Worm (Caenorhabditis elegans) whole organism, L1 larva: ENCODE data around the gene aqp-12.

ENCODE experiments used
- blmp-1 ChIP-seq: fragments of 150-350 bp; optimal IDR thresholded peaks from 2 replicates; lab custom pipeline; 2014; ENCODE audit warnings: missing biosample characterization, missing genetic modification characterization
- ceh-8 ChIP-seq: fragments of 200-800 bp; sonication (Bioruptor generic); optimal IDR thresholded peaks from 2 replicates; lab custom pipeline; 2018; ENCODE audit warnings: mild to moderate bottlenecking, missing genetic modification characterization, moderate library complexity, missing compliant biosample characterization
- egl-27 ChIP-seq, 2 experiments: fragments of 150-350 bp in 1 of 2; sonication (generic microtip); optimal IDR thresholded peaks; 3 replicates each; lab custom pipeline; 2017 to 2018; ENCODE audit warnings: missing biosample characterization in 2 of 2, missing genetic modification characterization in 2 of 2, missing genetic modification reagents in 2 of 2
- elt-2 ChIP-seq: sonication (generic microtip); optimal IDR thresholded peaks from 2 replicates; lab custom pipeline; 2016; ENCODE audit warnings: missing genetic modification characterization, mild to moderate bottlenecking, inconsistent platforms, missing compliant biosample characterization, missing genetic modification reagents
- fkh-10 ChIP-seq: sonication (generic microtip); optimal IDR thresholded peaks from 2 replicates; lab custom pipeline; 2017; ENCODE audit warnings: missing biosample characterization, missing genetic modification reagents, missing genetic modification characterization
- fkh-4 ChIP-seq: sonication (generic microtip); optimal IDR thresholded peaks from 2 replicates; lab custom pipeline; 2016; ENCODE audit warnings: missing compliant biosample characterization, missing genetic modification characterization, borderline replicate concordance
- lin-13 ChIP-seq: fragments of 150-350 bp; optimal IDR thresholded peaks from 2 replicates; lab custom pipeline; 2014; ENCODE audit warnings: missing biosample characterization, missing genetic modification reagents, missing genetic modification characterization
- lsy-2 ChIP-seq, 2 experiments: fragments of 150-350 bp; optimal IDR thresholded peaks; 2 replicates each; lab custom pipeline; 2014; ENCODE audit warnings: missing biosample characterization in 2 of 2, missing genetic modification characterization in 2 of 2
- nhr-12 ChIP-seq: sonication (generic microtip); optimal IDR thresholded peaks from 2 replicates; lab custom pipeline; 2017; ENCODE audit warnings: missing biosample characterization, missing genetic modification characterization
- nhr-77 ChIP-seq: fragments of 150-350 bp; optimal IDR thresholded peaks from 2 replicates; lab custom pipeline; 2014; ENCODE audit warnings: missing biosample characterization, missing genetic modification characterization
- unc-30 ChIP-seq: sonication (generic microtip); optimal IDR thresholded peaks from 2 replicates; lab custom pipeline; 2017; ENCODE audit warnings: missing biosample characterization, missing genetic modification characterization
- ztf-11 ChIP-seq, 2 experiments: sonication (generic microtip); optimal IDR thresholded peaks; 2 replicates each; lab custom pipeline; 2016 to 2017; ENCODE audit warnings: missing genetic modification characterization in 2 of 2, missing biosample characterization in 1 of 2, missing compliant biosample characterization in 1 of 2

DNA sequence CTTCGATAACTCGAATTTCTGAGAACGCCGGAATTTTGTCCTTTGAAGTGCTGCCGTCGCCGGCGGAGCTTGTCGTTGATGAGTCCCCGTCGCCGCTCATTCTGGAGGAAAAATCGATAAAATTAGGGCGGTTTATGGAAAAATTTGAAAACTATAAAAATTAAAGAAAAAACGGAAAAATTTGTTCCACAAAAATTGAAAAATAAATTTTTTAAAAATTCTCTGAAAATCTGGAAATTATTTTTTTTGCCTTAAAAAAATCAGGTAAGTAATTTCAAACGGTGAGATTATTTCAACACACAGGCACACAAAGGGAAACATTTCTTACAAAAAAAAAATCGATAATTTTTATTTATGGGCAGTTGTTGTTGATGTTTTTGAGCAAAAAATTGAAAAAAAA, 53.5 kb downstream of the aqp-12 start, which contains the start of gene parn-2:
- TF ChIP-seq fkh-10 (no peak), elt-2 (tag; lab: Kevin White, UChicago) (no peak), fkh-4 (tag; lab: Kevin White, UChicago) (no peak), egl-27 (tag; optimal IDR thresholded peaks at IDR 0.05; lab: Kevin White, UChicago) (no peak), ceh-8 (GFP tag; lab: Kevin White, UChicago) (no peak), nhr-12 (tag; lab: Kevin White, UChicago) (no peak), lsy-2 (tag; optimal IDR thresholded peaks at IDR 0.05; lab: Kevin White, UChicago) (no peak), nhr-77 (tag; lab: Kevin White, UChicago) (no peak), lin-13 (GFP tag; lab: Kevin White, UChicago) (no peak), blmp-1 (tag; lab: Kevin White, UChicago) (no peak), unc-30 (tag; lab: Kevin White, UChicago) (no peak), ztf-11 (tag; optimal IDR thresholded peaks at IDR 0.05; lab: Kevin White, UChicago) (no peak)
